Worm (Caenorhabditis elegans): Measurements from ENCODE around the gene C50F4.8.
A peak's percentile ranks its signal among the peaks of the same experiment; 100 is the strongest.

The C50F4.8 gene

DNA sequence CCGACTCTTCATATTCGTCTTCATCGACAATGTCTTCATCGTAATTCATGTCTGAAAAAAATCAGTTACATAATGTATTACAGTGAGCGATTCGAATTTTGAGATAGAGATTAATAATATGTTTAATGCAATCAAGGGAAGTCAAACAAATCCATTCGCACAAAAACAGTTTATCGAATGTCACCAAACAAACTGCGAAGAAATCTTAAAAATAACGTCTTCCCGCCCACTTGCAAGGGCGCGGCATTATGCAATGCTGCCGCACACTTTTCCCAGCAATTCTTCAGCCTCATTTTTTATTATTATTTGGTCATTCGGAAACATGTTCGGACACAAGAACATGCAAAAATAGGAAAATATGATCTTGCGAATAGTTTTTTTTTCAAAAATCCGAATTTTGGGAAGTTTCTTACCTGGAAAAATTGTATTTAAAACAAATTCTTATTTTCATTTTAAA is 25.5 kb upstream of the C50F4.8 start, which contains the start of gene mdf-1 (continued):
- TF ChIP-seq lsy-2 (tag; optimal IDR thresholded peaks at IDR 0.05) (peak; percentile 21 to 86), arid-1 (GFP tag; conservative IDR thresholded peaks at IDR 0.05) (peak; percentile 36), ztf-11 (tag; optimal IDR thresholded peaks at IDR 0.05) (no peak), D1046.2 (GFP tag; IDR thresholded peaks at IDR 0.05) (peak; percentile 57; the same call in 1 of the 2 replicates), lin-38 (GFP tag; IDR thresholded peaks at IDR 0.05) (peak; percentile 61), ceh-32 (tag; optimal IDR thresholded peaks at IDR 0.05; ENCODE audit: poor library complexity) (no peak), aha-1 (tag) (peak; percentile 87), lir-3 (tag; optimal IDR thresholded peaks at IDR 0.05) (no peak), vab-7 (GFP tag; IDR thresholded peaks at IDR 0.05) (no peak), T26A8.4 (GFP tag; IDR thresholded peaks at IDR 0.05) (peak; percentile 60; the same call in 1 of the 2 replicates), ctbp-1 (GFP tag; IDR thresholded peaks at IDR 0.05) (no peak), cey-2 (tag; optimal IDR thresholded peaks at IDR 0.05; ENCODE audit: borderline replicate concordance, insufficient read depth) (no peak), egl-43 (GFP tag; IDR thresholded peaks at IDR 0.05) (no peak), php-3 (GFP tag; IDR thresholded peaks at IDR 0.05) (no peak), lim-7 (GFP tag; IDR thresholded peaks at IDR 0.05) (no peak), dmd-9 (GFP tag; IDR thresholded peaks at IDR 0.05) (no peak), nhr-25 (tag; optimal IDR thresholded peaks at IDR 0.05; ENCODE audit: borderline replicate concordance, insufficient read depth) (no peak), unc-39 (tag; optimal IDR thresholded peaks at IDR 0.05) (no peak), lin-39 (tag; optimal IDR thresholded peaks at IDR 0.05) (no peak), nhr-11 (tag; optimal IDR thresholded peaks at IDR 0.05) (peak; percentile 26), nhr-77 (tag; optimal IDR thresholded peaks at IDR 0.05) (peak; percentile 82), ceh-44 (GFP tag; IDR thresholded peaks at IDR 0.05) (no peak), saeg-2 (GFP tag; IDR thresholded peaks at IDR 0.05) (no peak), zip-11 (GFP tag; IDR thresholded peaks at IDR 0.05) (no peak), madf-9 (GFP tag; conservative IDR thresholded peaks at IDR 0.05) (peak; percentile 38; the same call in 1 of the 2 replicates), tag-97 (GFP tag; IDR thresholded peaks at IDR 0.05) (no peak), daf-12 (tag; optimal IDR thresholded peaks at IDR 0.05) (no peak), dve-1 (tag; optimal IDR thresholded peaks at IDR 0.05; ENCODE audit: insufficient read depth) (peak; percentile 75), duxl-1 (tag; optimal IDR thresholded peaks at IDR 0.05; ENCODE audit: poor library complexity) (no peak), skn-1 (tag; optimal IDR thresholded peaks at IDR 0.05) (no peak), egl-27 (tag; optimal IDR thresholded peaks at IDR 0.05) (no peak), snpc-1.2 (GFP tag; IDR thresholded peaks at IDR 0.05) (no peak), F44E2.7 (GFP tag; IDR thresholded peaks at IDR 0.05) (no peak), daf-16 (GFP tag; optimal IDR thresholded peaks at IDR 0.05) (no peak), daf-16 (tag; optimal IDR thresholded peaks at IDR 0.05) (peak; percentile 49), T20F7.1 (GFP tag; optimal IDR thresholded peaks at IDR 0.05) (peak; percentile 63), lin-1 (GFP tag; IDR thresholded peaks at IDR 0.05) (no peak), ceh-62 (tag; optimal IDR thresholded peaks at IDR 0.05) (no peak), mxl-2 (GFP tag; conservative IDR thresholded peaks at IDR 0.05) (no peak), gei-8 (GFP tag; optimal IDR thresholded peaks at IDR 0.05) (no peak), aly-2 (tag; optimal IDR thresholded peaks at IDR 0.05) (no peak), dmd-6 (GFP tag; IDR thresholded peaks at IDR 0.05) (peak; percentile 19; the same call in 1 of the 2 replicates), ZK337.2 (GFP tag; IDR thresholded peaks at IDR 0.05) (no peak), nhr-237 (tag; optimal IDR thresholded peaks at IDR 0.05) (no peak), F26F4.8 (GFP tag; conservative IDR thresholded peaks at IDR 0.05) (no peak), pha-4 (GFP tag; IDR thresholded peaks at IDR 0.05) (0 out of 2 replicates have a peak, but pooled peaks have one; percentile 43), pha-4 (tag; optimal IDR thresholded peaks at IDR 0.05) (peak; percentile 38), F37D6.2 (tag; optimal IDR thresholded peaks at IDR 0.05) (peak; percentile 23), ZK546.5 (tag; optimal IDR thresholded peaks at IDR 0.05) (no peak), ceh-82 (tag; optimal IDR thresholded peaks at IDR 0.05) (no peak), pqm-1 (tag; optimal IDR thresholded peaks at IDR 0.05) (no peak), fkh-10 (GFP tag; optimal IDR thresholded peaks at IDR 0.05) (no peak)

Measured in whole organism, L4 larva.